ENCODE assay signal across 3 worm cellular contexts in the genomic region with DNA sequence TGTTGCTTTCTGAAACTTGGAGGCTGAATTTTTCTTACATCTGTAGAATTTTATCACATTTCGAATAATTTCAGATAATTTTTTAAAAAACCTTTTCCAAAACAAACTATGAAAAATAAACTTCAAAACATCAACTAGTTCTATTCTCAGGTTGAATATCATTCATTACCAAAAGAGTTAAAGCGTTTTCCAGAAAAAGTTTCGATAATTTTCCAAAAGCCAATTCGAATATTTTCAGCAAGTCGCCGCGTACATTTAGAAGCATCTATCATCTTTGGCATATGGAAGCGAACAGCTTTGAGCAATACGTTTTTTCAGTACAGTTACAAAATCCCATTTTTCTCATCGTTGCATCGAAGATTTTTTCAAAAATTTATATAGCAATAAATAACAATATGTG.
TF ChIP-seq lines count a peak whose summit lies in the region.

No protein-coding gene starts in this region.

TF ChIP-seq in whole organism, L1 larva, 84 proteins besides CTCF, POLR2A, EP300 and RAD21 (continued from another document and continues in another):
- TF ChIP-seq sox-4 (tag; optimal IDR thresholded peaks at IDR 0.05; lab: Kevin White, UChicago) (no peak), fkh-4 (tag; optimal IDR thresholded peaks at IDR 0.05; lab: Kevin White, UChicago; ENCODE audit: borderline replicate concordance) (no peak), nhr-12 (tag; optimal IDR thresholded peaks at IDR 0.05; lab: Kevin White, UChicago) (no peak), pqm-1 (tag; optimal IDR thresholded peaks at IDR 0.05; lab: Kevin White, UChicago) (no peak), unc-62 (GFP tag; optimal IDR thresholded peaks at IDR 0.05; lab: Kevin White, UChicago) (no peak), lir-3 (tag; optimal IDR thresholded peaks at IDR 0.05; lab: Kevin White, UChicago; ENCODE audit: poor library complexity) (no peak), snpc-4 (tag; optimal IDR thresholded peaks at IDR 0.05; lab: Kevin White, UChicago) (no peak), swsn-7 (tag; optimal IDR thresholded peaks at IDR 0.05; lab: Kevin White, UChicago) (no peak), irx-1 (tag; optimal IDR thresholded peaks at IDR 0.05; lab: Kevin White, UChicago) (no peak), nhr-237 (tag; optimal IDR thresholded peaks at IDR 0.05; lab: Kevin White, UChicago) (no peak), unc-98 (GFP tag; IDR thresholded peaks at IDR 0.05; lab: Robert Waterston, UW) (no peak), fos-1 (tag; optimal IDR thresholded peaks at IDR 0.05; lab: Kevin White, UChicago) (no peak), Y116A8C.19 (tag; optimal IDR thresholded peaks at IDR 0.05; lab: Kevin White, UChicago; ENCODE audit: borderline replicate concordance) (no peak), nhr-20 (tag; optimal IDR thresholded peaks at IDR 0.05; lab: Kevin White, UChicago) (no peak), pax-3 (tag; optimal IDR thresholded peaks at IDR 0.05; lab: Kevin White, UChicago) (no peak), mab-9 (GFP tag; IDR thresholded peaks at IDR 0.05; lab: Robert Waterston, UW) (no peak), unc-30 (tag; optimal IDR thresholded peaks at IDR 0.05; lab: Kevin White, UChicago) (no peak), unc-86 (tag; optimal IDR thresholded peaks at IDR 0.05; lab: Kevin White, UChicago) (no peak), tlp-1 (tag; optimal IDR thresholded peaks at IDR 0.05; lab: Kevin White, UChicago) (no peak), dpl-1 (GFP tag; optimal IDR thresholded peaks at IDR 0.05; lab: Kevin White, UChicago) (no peak), hlh-17 (GFP tag; optimal IDR thresholded peaks at IDR 0.05; lab: Kevin White, UChicago; ENCODE audit: borderline replicate concordance) (no peak), ets-5 (GFP tag; IDR thresholded peaks at IDR 0.05; lab: Robert Waterston, UW) (no peak), hlh-4 (tag; optimal IDR thresholded peaks at IDR 0.05; lab: Kevin White, UChicago) (no peak), ztf-11 (tag; optimal IDR thresholded peaks at IDR 0.05; lab: Kevin White, UChicago) (peak in 1 of 2 experiments; percentile 16), C16A3.4 (tag; optimal IDR thresholded peaks at IDR 0.05; lab: Kevin White, UChicago) (no peak), ceh-63 (GFP tag; optimal IDR thresholded peaks at IDR 0.05; lab: Kevin White, UChicago) (no peak), lin-14 (GFP tag; optimal IDR thresholded peaks at IDR 0.05; lab: Kevin White, UChicago) (no peak), nhr-77 (tag; optimal IDR thresholded peaks at IDR 0.05; lab: Kevin White, UChicago) (no peak), hpl-2 (GFP tag; optimal IDR thresholded peaks at IDR 0.05; lab: Kevin White, UChicago) (no peak), lsy-2 (tag; optimal IDR thresholded peaks at IDR 0.05; lab: Kevin White, UChicago) (peak; percentile 6 to 10), zip-4 (GFP tag; optimal IDR thresholded peaks at IDR 0.05; lab: Kevin White, UChicago) (no peak), efl-3 (GFP tag; optimal IDR thresholded peaks at IDR 0.05; lab: Kevin White, UChicago) (no peak), ces-1 (GFP tag; optimal IDR thresholded peaks at IDR 0.05; lab: Kevin White, UChicago) (no peak), efl-1 (optimal IDR thresholded peaks at IDR 0.05; lab: Kevin White, UChicago) (peak in 1 of 2 experiments; percentile 14), efl-1 (GFP tag; optimal IDR thresholded peaks at IDR 0.05 in 1 of 2; lab: Kevin White, UChicago) (peak in 1 of 2 experiments; percentile 33), pag-3 (tag; optimal IDR thresholded peaks at IDR 0.05; lab: Kevin White, UChicago; ENCODE audit: borderline replicate concordance, insufficient read depth) (no peak), mep-1 (tag; optimal IDR thresholded peaks at IDR 0.05; lab: Kevin White, UChicago) (peak; percentile 17), blmp-1 (tag; optimal IDR thresholded peaks at IDR 0.05; lab: Kevin White, UChicago) (no peak), mdl-1 (tag; optimal IDR thresholded peaks at IDR 0.05; lab: Kevin White, UChicago) (no peak), tbx-2 (tag; optimal IDR thresholded peaks at IDR 0.05; lab: Kevin White, UChicago) (no peak), aha-1 (tag; optimal IDR thresholded peaks at IDR 0.05; lab: Kevin White, UChicago) (no peak), nhr-71 (tag; optimal IDR thresholded peaks at IDR 0.05; lab: Kevin White, UChicago) (peak; percentile 46), lin-15B (tag; optimal IDR thresholded peaks at IDR 0.05; lab: Kevin White, UChicago) (no peak)

TF ChIP-seq in whole organism, L3 larva, 47 proteins besides CTCF, POLR2A, EP300 and RAD21 (continued from another document):
- TF ChIP-seq nhr-11 (tag; optimal IDR thresholded peaks at IDR 0.05; lab: Kevin White, UChicago) = no peak
- TF ChIP-seq nhr-237 (tag; optimal IDR thresholded peaks at IDR 0.05; lab: Kevin White, UChicago) = no peak
- TF ChIP-seq ztf-4 (tag; optimal IDR thresholded peaks at IDR 0.05; lab: Kevin White, UChicago) = peak; percentile 13
- no peak for TF ChIP-seq nhr-76 (tag; optimal IDR thresholded peaks at IDR 0.05; lab: Kevin White, UChicago)
- TF ChIP-seq mml-1 (tag; optimal IDR thresholded peaks at IDR 0.05; lab: Kevin White, UChicago) = no peak
- TF ChIP-seq ama-1 (optimal IDR thresholded peaks at IDR 0.05; lab: Kevin White, UChicago) = peak; percentile 91
- TF ChIP-seq nhr-77 (tag; optimal IDR thresholded peaks at IDR 0.05; lab: Kevin White, UChicago) = no peak
- no peak for TF ChIP-seq pqm-1 (tag; optimal IDR thresholded peaks at IDR 0.05; lab: Kevin White, UChicago)
- no peak for TF ChIP-seq fkh-10 (GFP tag; optimal IDR thresholded peaks at IDR 0.05; lab: Kevin White, UChicago)
- TF ChIP-seq zag-1 (tag; optimal IDR thresholded peaks at IDR 0.05; lab: Kevin White, UChicago) = no peak
- peak; percentile 20 for TF ChIP-seq nhr-43 (tag; optimal IDR thresholded peaks at IDR 0.05; lab: Kevin White, UChicago; ENCODE audit: poor library complexity, severe bottlenecking)
- no peak for TF ChIP-seq ceh-9 (tag; optimal IDR thresholded peaks at IDR 0.05; lab: Kevin White, UChicago)
- TF ChIP-seq daf-12 (tag; optimal IDR thresholded peaks at IDR 0.05; lab: Kevin White, UChicago) = no peak
- TF ChIP-seq jun-1 (tag; optimal IDR thresholded peaks at IDR 0.05; lab: Kevin White, UChicago) = no peak
- TF ChIP-seq nhr-67 (tag; optimal IDR thresholded peaks at IDR 0.05; lab: Kevin White, UChicago) = no peak
- no peak for TF ChIP-seq ceh-16 (tag; optimal IDR thresholded peaks at IDR 0.05; lab: Kevin White, UChicago)
- peak; percentile 56 for TF ChIP-seq tbx-2 (tag; optimal IDR thresholded peaks at IDR 0.05; lab: Kevin White, UChicago)
- TF ChIP-seq ztf-11 (tag; optimal IDR thresholded peaks at IDR 0.05; lab: Kevin White, UChicago) = no peak
- peak; percentile 5 for TF ChIP-seq lsy-12 (tag; optimal IDR thresholded peaks at IDR 0.05; lab: Kevin White, UChicago)
- no peak for TF ChIP-seq ceh-82 (tag; optimal IDR thresholded peaks at IDR 0.05; lab: Kevin White, UChicago)
TF ChIP-seq in whole organism, L3 larva: peak in this region for 9.

TF ChIP-seq in whole organism, L4 larva, 104 proteins besides CTCF, POLR2A, EP300 and RAD21 (continued from another document):
- TF ChIP-seq ceh-62 (tag; optimal IDR thresholded peaks at IDR 0.05; lab: Kevin White, UChicago) (no peak), daf-8 (GFP tag; IDR thresholded peaks at IDR 0.05; lab: Robert Waterston, UW) (no peak), F10B5.3 (tag; optimal IDR thresholded peaks at IDR 0.05; lab: Kevin White, UChicago) (no peak), nhr-102 (tag; optimal IDR thresholded peaks at IDR 0.05; lab: Kevin White, UChicago) (peak; percentile 38), F44E2.7 (GFP tag; IDR thresholded peaks at IDR 0.05; lab: Robert Waterston, UW) (no peak), nhr-28 (tag; optimal IDR thresholded peaks at IDR 0.05; lab: Kevin White, UChicago) (no peak), lin-29 (GFP tag; IDR thresholded peaks at IDR 0.05; lab: Robert Waterston, UW) (no peak), F49E8.2 (tag; optimal IDR thresholded peaks at IDR 0.05; lab: Kevin White, UChicago; ENCODE audit: borderline replicate concordance) (no peak), hlh-11 (tag; optimal IDR thresholded peaks at IDR 0.05; lab: Kevin White, UChicago) (no peak), daf-16 (GFP tag; optimal IDR thresholded peaks at IDR 0.05; lab: Kevin White, UChicago) (no peak), daf-16 (tag; optimal IDR thresholded peaks at IDR 0.05; lab: Kevin White, UChicago) (peak; percentile 43), nhr-77 (tag; optimal IDR thresholded peaks at IDR 0.05; lab: Kevin White, UChicago) (peak; percentile 34), lin-38 (GFP tag; IDR thresholded peaks at IDR 0.05; lab: Robert Waterston, UW) (peak; percentile 32; the same call in 1 of the 2 replicates), hlh-30 (tag; optimal IDR thresholded peaks at IDR 0.05; lab: Kevin White, UChicago; ENCODE audit: insufficient read depth) (peak; percentile 5), cey-2 (tag; optimal IDR thresholded peaks at IDR 0.05; lab: Kevin White, UChicago; ENCODE audit: borderline replicate concordance, insufficient read depth) (no peak), unc-39 (tag; optimal IDR thresholded peaks at IDR 0.05; lab: Kevin White, UChicago) (no peak), lin-15B (tag; optimal IDR thresholded peaks at IDR 0.05; lab: Kevin White, UChicago) (no peak), nhr-111 (GFP tag; optimal IDR thresholded peaks at IDR 0.05; lab: Kevin White, UChicago) (no peak), madf-5 (GFP tag; IDR thresholded peaks at IDR 0.05; lab: Robert Waterston, UW) (0 out of 4 replicates have a peak, but pooled peaks of 1 of the 2 experiments have one; percentile 12), lsy-2 (tag; optimal IDR thresholded peaks at IDR 0.05; lab: Kevin White, UChicago) (peak in 1 of 2 experiments; percentile 76), Y105C5A.15 (GFP tag; IDR thresholded peaks at IDR 0.05; lab: Robert Waterston, UW) (0 out of 2 replicates have a peak, but pooled peaks have one; percentile 38), Y5F2A.4 (GFP tag; optimal IDR thresholded peaks at IDR 0.05; lab: Kevin White, UChicago) (no peak), fos-1 (tag; optimal IDR thresholded peaks at IDR 0.05; lab: Kevin White, UChicago) (no peak), set-16 (GFP tag; IDR thresholded peaks at IDR 0.05; lab: Robert Waterston, UW) (no peak), ceh-28 (tag; optimal IDR thresholded peaks at IDR 0.05; lab: Kevin White, UChicago) (no peak), vab-7 (GFP tag; IDR thresholded peaks at IDR 0.05; lab: Robert Waterston, UW) (no peak), F37D6.2 (tag; optimal IDR thresholded peaks at IDR 0.05; lab: Kevin White, UChicago) (no peak), dve-1 (tag; optimal IDR thresholded peaks at IDR 0.05; lab: Kevin White, UChicago; ENCODE audit: insufficient read depth) (peak; percentile 26), nhr-76 (tag; optimal IDR thresholded peaks at IDR 0.05; lab: Kevin White, UChicago) (no peak), nhr-48 (tag; optimal IDR thresholded peaks at IDR 0.05; lab: Kevin White, UChicago) (peak; percentile 23), ceh-20 (GFP tag; IDR thresholded peaks at IDR 0.05; lab: Robert Waterston, UW) (no peak), T20F7.1 (GFP tag; optimal IDR thresholded peaks at IDR 0.05; lab: Kevin White, UChicago) (peak; percentile 0)
